Fruit fly (Drosophila melanogaster): ENCODE data around the gene Ir7a.

Gene Ir7a

DNA sequence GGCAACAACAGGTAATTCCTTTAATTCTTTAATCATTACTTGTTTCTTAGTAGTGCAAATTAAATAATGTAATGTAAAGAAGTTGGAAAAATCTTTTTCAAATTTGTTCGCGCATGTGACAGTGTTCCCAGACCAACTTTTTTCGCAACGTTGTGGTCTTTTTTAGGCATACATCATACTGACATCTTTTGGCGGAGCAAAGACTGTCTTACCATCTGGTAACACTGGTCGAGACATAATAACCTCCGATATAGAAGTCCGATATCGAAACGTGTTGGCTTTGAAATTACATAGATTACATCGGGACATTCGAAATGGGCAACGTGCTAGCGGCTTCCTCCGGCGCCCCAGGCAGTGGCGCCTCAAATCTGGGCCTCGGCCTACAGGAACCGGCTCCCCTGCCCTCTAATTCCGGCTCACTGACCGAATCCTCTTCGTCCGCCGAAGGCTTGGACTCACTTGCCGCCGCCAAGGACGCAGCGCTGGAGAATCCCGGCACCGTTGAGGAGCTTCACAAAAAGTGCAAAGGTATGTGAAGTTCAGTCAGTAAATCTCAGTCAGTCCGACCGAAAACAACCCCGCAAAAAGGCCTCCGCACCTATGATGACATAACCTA, 27.5 kb upstream of the Ir7a start (continued):
- TF ChIP-seq D19A (tag; optimal IDR thresholded peaks at IDR 0.05) (no peak), zf30C (GFP tag; optimal IDR thresholded peaks at IDR 0.05) (no peak), YL-1 (GFP tag; optimal IDR thresholded peaks at IDR 0.05) (peak; percentile 39), tgo (GFP tag; IDR thresholded peaks at IDR 0.05) (no peak), CG30020 (tag; optimal IDR thresholded peaks at IDR 0.05) (no peak), CG4730 (GFP tag; IDR thresholded peaks at IDR 0.05) (no peak), tna (GFP tag; IDR thresholded peaks at IDR 0.05; ENCODE audit: partially characterized antibody) (no peak), CG16815 (GFP tag; optimal IDR thresholded peaks at IDR 0.05) (no peak), croc (GFP tag; conservative IDR thresholded peaks at IDR 0.05) (no peak), gfzf (GFP tag; optimal IDR thresholded peaks at IDR 0.05) (peak; percentile 94), CTCF (GFP tag; optimal IDR thresholded peaks at IDR 0.05) (no peak), Spps (tag; optimal IDR thresholded peaks at IDR 0.05) (no peak), CG6854 (GFP tag; optimal IDR thresholded peaks at IDR 0.05) (no peak), eve (GFP tag; optimal IDR thresholded peaks at IDR 0.05) (no peak), Gsc (GFP tag; IDR thresholded peaks at IDR 0.05) (no peak), ac (GFP tag; optimal IDR thresholded peaks at IDR 0.05) (no peak), org-1 (GFP tag; optimal IDR thresholded peaks at IDR 0.05) (no peak), Bgb (GFP tag; IDR thresholded peaks at IDR 0.05; ENCODE audit: partially characterized antibody) (peak; percentile 45; the same call in 1 of the 2 replicates), CG14667 (GFP tag; IDR thresholded peaks at IDR 0.05) (no peak), sd (tag; optimal IDR thresholded peaks at IDR 0.05) (no peak), Sin3A (optimal IDR thresholded peaks at IDR 0.05) (peak; percentile 44), mld (GFP tag; IDR thresholded peaks at IDR 0.05; ENCODE audit: partially characterized antibody) (no peak), CG2889 (GFP tag; IDR thresholded peaks at IDR 0.05) (no peak), CG9876 (GFP tag; optimal IDR thresholded peaks at IDR 0.05) (no peak), Oaz (GFP tag; IDR thresholded peaks at IDR 0.05) (no peak), CG17829 (tag; optimal IDR thresholded peaks at IDR 0.05) (peak; percentile 24), wor (GFP tag; IDR thresholded peaks at IDR 0.05) (no peak), Fer1 (GFP tag; optimal IDR thresholded peaks at IDR 0.05) (peak; percentile 22), CG31224 (GFP tag; IDR thresholded peaks at IDR 0.05) (no peak), unpg (GFP tag; optimal IDR thresholded peaks at IDR 0.05) (no peak), CG15011 (GFP tag; optimal IDR thresholded peaks at IDR 0.05) (no peak), pzg (GFP tag; optimal IDR thresholded peaks at IDR 0.05) (peak; percentile 91), CG18764 (GFP tag; optimal IDR thresholded peaks at IDR 0.05) (no peak), CG5953 (GFP tag; IDR thresholded peaks at IDR 0.05) (no peak), CG10366 (GFP tag; IDR thresholded peaks at IDR 0.05) (no peak), CG6791 (GFP tag; IDR thresholded peaks at IDR 0.05; ENCODE audit: partially characterized antibody) (peak; percentile 39; the same call in 1 of the 3 replicates), CG4424 (GFP tag; optimal IDR thresholded peaks at IDR 0.05) (no peak), CG16813 (GFP tag; IDR thresholded peaks at IDR 0.05; ENCODE audit: partially characterized antibody) (peak; percentile 36; the same call in 1 of the 3 replicates), CG18476 (GFP tag; optimal IDR thresholded peaks at IDR 0.05) (no peak), CG11504 (tag; optimal IDR thresholded peaks at IDR 0.05) (peak; percentile 6), CG10462 (GFP tag; optimal IDR thresholded peaks at IDR 0.05) (no peak), CG11085 (GFP tag; IDR thresholded peaks at IDR 0.05) (no peak), CG30403 (GFP tag; optimal IDR thresholded peaks at IDR 0.05) (no peak), zen (tag; optimal IDR thresholded peaks at IDR 0.05) (no peak), CG6689 (GFP tag; IDR thresholded peaks at IDR 0.05) (no peak), sens-2 (GFP tag; IDR thresholded peaks at IDR 0.05) (no peak), Hr3 (GFP tag; optimal IDR thresholded peaks at IDR 0.05) (no peak), cad (GFP tag; optimal IDR thresholded peaks at IDR 0.05) (no peak), ranshi (GFP tag; IDR thresholded peaks at IDR 0.05) (no peak), stwl (tag; optimal IDR thresholded peaks at IDR 0.05) (peak; percentile 88), HmgZ (tag; optimal IDR thresholded peaks at IDR 0.05) (peak; percentile 44), CG34376 (GFP tag; optimal IDR thresholded peaks at IDR 0.05) (peak; percentile 16)
